Fruit fly (Drosophila melanogaster) whole organism, embryonic: Measurements from ENCODE around the gene CG17572.

Experiments used
- Blimp-1 ChIP-seq: fragments of 200-800 bp; sonication (Bioruptor generic); optimal IDR thresholded peaks from 3 replicates; lab custom pipeline; 2018; ENCODE audit warnings: missing biosample characterization, missing genetic modification characterization, mild to moderate bottlenecking, moderate library complexity, missing genetic modification reagents
- CG10147 ChIP-seq: fragments of 200-800 bp; sonication (Bioruptor generic); optimal IDR thresholded peaks from 2 replicates; lab custom pipeline; 2019; ENCODE audit warnings: missing biosample characterization, mild to moderate bottlenecking, missing genetic modification characterization, moderate library complexity
- CG10462 ChIP-seq: fragments of 200-800 bp; sonication (Bioruptor generic); optimal IDR thresholded peaks from 2 replicates; lab custom pipeline; 2016; ENCODE audit warnings: missing biosample characterization, missing genetic modification characterization
- CG10979 ChIP-seq: fragments of 200-800 bp; sonication (Bioruptor generic); optimal IDR thresholded peaks from 2 replicates; lab custom pipeline; 2018; ENCODE audit warnings: missing biosample characterization, mild to moderate bottlenecking, missing genetic modification characterization, moderate library complexity
- CG11085 ChIP-seq: fragments of 200-800 bp; sonication (Bioruptor generic); IDR thresholded peaks from 2 replicates; pipeline ENCODE4 v1.3.6; 2022; ENCODE audit warnings: missing biosample characterization, missing genetic modification characterization
- CG12391 ChIP-seq: fragments of 200-800 bp; sonication (Bioruptor generic); optimal IDR thresholded peaks from 3 replicates; lab custom pipeline; 2018; ENCODE audit warnings: missing biosample characterization, mild to moderate bottlenecking, missing genetic modification characterization, moderate library complexity
- CG14860 ChIP-seq: fragments of 200-800 bp; sonication (Bioruptor generic); IDR thresholded peaks from 3 replicates; pipeline ENCODE4 v1.3.6; 2022; ENCODE audit warnings: missing biosample characterization, missing genetic modification characterization; ENCODE audit not compliant: partially characterized antibody
- CG15011 ChIP-seq: fragments of 200-800 bp; sonication (Bioruptor generic); optimal IDR thresholded peaks from 3 replicates; lab custom pipeline; 2018; ENCODE audit warnings: missing biosample characterization, mild to moderate bottlenecking, missing genetic modification characterization
- CG1832 ChIP-seq: fragments of 200-800 bp; sonication (Bioruptor generic); optimal IDR thresholded peaks from 2 replicates; lab custom pipeline; 2017; ENCODE audit warnings: missing biosample characterization, mild to moderate bottlenecking, missing genetic modification characterization, inconsistent platforms
- CG31388 ChIP-seq: fragments of 200-800 bp; sonication (Bioruptor generic); optimal IDR thresholded peaks from 2 replicates; lab custom pipeline; 2016; ENCODE audit warnings: missing biosample characterization, missing genetic modification characterization
- CG31441 ChIP-seq: fragments of 200-800 bp; sonication (Bioruptor generic); IDR thresholded peaks from 2 replicates; pipeline ENCODE4 v1.3.6; 2022; ENCODE audit warnings: missing biosample characterization, missing genetic modification characterization
- CG32772 ChIP-seq: fragments of 200-800 bp; sonication (Bioruptor generic); IDR thresholded peaks from 2 replicates; pipeline ENCODE4 v1.3.6; 2022; ENCODE audit warnings: missing biosample characterization, missing genetic modification characterization
- CG3281 ChIP-seq: fragments of 200-800 bp; sonication (Bioruptor generic); optimal IDR thresholded peaks from 3 replicates; lab custom pipeline; 2017; ENCODE audit warnings: missing biosample characterization, mild to moderate bottlenecking, missing genetic modification characterization
- CG33557 ChIP-seq: fragments of 200-800 bp; sonication (Bioruptor generic); optimal IDR thresholded peaks from 2 replicates; lab custom pipeline; 2019; ENCODE audit warnings: missing biosample characterization, mild to moderate bottlenecking, missing genetic modification characterization, moderate library complexity
- CG4282 ChIP-seq: fragments of 200-800 bp; sonication (Bioruptor generic); optimal IDR thresholded peaks from 2 replicates; lab custom pipeline; 2016; ENCODE audit warnings: missing biosample characterization, missing genetic modification characterization
- CG43689 ChIP-seq: fragments of 200-800 bp; sonication (Bioruptor generic); IDR thresholded peaks from 2 replicates; pipeline ENCODE4 v1.3.6; 2022; ENCODE audit warnings: missing biosample characterization, missing genetic modification characterization
- CG6272 ChIP-seq: fragments of 200-800 bp; sonication (Bioruptor generic); IDR thresholded peaks from 2 replicates; pipeline ENCODE4 v1.3.6; 2022; ENCODE audit warnings: missing biosample characterization, missing genetic modification characterization
- CG8944 ChIP-seq: fragments of 200-800 bp; sonication (Bioruptor generic); optimal IDR thresholded peaks from 3 replicates; lab custom pipeline; 2016; ENCODE audit warnings: missing biosample characterization, missing genetic modification characterization
- CG9215 ChIP-seq: fragments of 200-800 bp; sonication (Bioruptor generic); IDR thresholded peaks from 2 replicates; pipeline ENCODE4 v1.3.6; 2022; ENCODE audit warnings: missing biosample characterization, missing genetic modification characterization
- CG9727 ChIP-seq: fragments of 200-800 bp; sonication (Bioruptor generic); optimal IDR thresholded peaks from 3 replicates; lab custom pipeline; 2017; ENCODE audit warnings: missing biosample characterization, mild to moderate bottlenecking, missing genetic modification characterization
- Dp ChIP-seq: fragments of 200-800 bp; sonication (Bioruptor generic); optimal IDR thresholded peaks from 2 replicates; lab custom pipeline; 2018; ENCODE audit warnings: missing biosample characterization, mild to moderate bottlenecking, missing genetic modification characterization, moderate library complexity
- Eip74EF ChIP-seq, 2 experiments: fragments of 200-800 bp in 1 of 2; fragments of >200 bp in 1 of 2; sonication (Bioruptor generic) in 1 of 2; optimal IDR thresholded peaks; 2 replicates each; lab custom pipeline; 2017 to 2019; ENCODE audit warnings: missing biosample characterization in 2 of 2, missing genetic modification characterization in 2 of 2, mild to moderate bottlenecking in 1 of 2, moderate library complexity in 1 of 2
- Elba2 ChIP-seq: fragments of 200-800 bp; sonication (Bioruptor generic); optimal IDR thresholded peaks from 3 replicates; lab custom pipeline; 2016; ENCODE audit warnings: missing biosample characterization, missing genetic modification characterization
- GATAe ChIP-seq: fragments of 200-800 bp; sonication (Bioruptor generic); conservative IDR thresholded peaks from 2 replicates; pipeline ENCODE4 v1.3.6; 2022; ENCODE audit warnings: missing biosample characterization, missing genetic modification characterization
- H2.0 ChIP-seq: fragments of 200-800 bp; sonication (Bioruptor generic); IDR thresholded peaks from 2 replicates; pipeline ENCODE4 v1.3.6; 2022; ENCODE audit warnings: missing biosample characterization, missing genetic modification characterization
- HLH3B ChIP-seq: fragments of 200-800 bp; sonication (Bioruptor generic); IDR thresholded peaks from 2 replicates; pipeline ENCODE4 v1.3.6; 2022; ENCODE audit warnings: missing biosample characterization, missing genetic modification characterization
- Hr51 ChIP-seq, 2 experiments: fragments of 200-800 bp; sonication (Bioruptor generic); optimal IDR thresholded peaks; 2 replicates in 1 of 2; 3 replicates in 1 of 2; lab custom pipeline; 2016 to 2018; ENCODE audit warnings: missing biosample characterization in 2 of 2, missing genetic modification characterization in 2 of 2, mild to moderate bottlenecking in 1 of 2, moderate library complexity in 1 of 2
- Lpt ChIP-seq: fragments of >200 bp; optimal IDR thresholded peaks from 2 replicates; lab custom pipeline; 2018; ENCODE audit warnings: missing biosample characterization, missing genetic modification characterization
- Med ChIP-seq: fragments of 200-800 bp; sonication (Bioruptor generic); peaks from one replicate; lab custom pipeline; 2016; ENCODE audit warnings: missing biosample characterization, missing genetic modification characterization, mild to moderate bottlenecking, inconsistent platforms, moderate library complexity
- NC2β ChIP-seq: fragments of 200-800 bp; sonication (Bioruptor generic); optimal IDR thresholded peaks from 2 replicates; lab custom pipeline; 2016; ENCODE audit warnings: missing biosample characterization, missing genetic modification characterization
- Nf-YC ChIP-seq: fragments of 200-800 bp; optimal IDR thresholded peaks from 3 replicates; lab custom pipeline; 2019; ENCODE audit warnings: missing biosample characterization, mild to moderate bottlenecking, missing genetic modification characterization, moderate library complexity
- Poxn ChIP-seq: fragments of 200-800 bp; sonication (Bioruptor generic); IDR thresholded peaks from 2 replicates; pipeline ENCODE4 v1.3.6; 2022; ENCODE audit warnings: missing biosample characterization, missing genetic modification characterization
- Sin3A ChIP-seq: fragments of >200 bp; optimal IDR thresholded peaks from 2 replicates; lab custom pipeline; 2018
- abd-A ChIP-seq: fragments of 200-800 bp; sonication (Bioruptor generic); optimal IDR thresholded peaks from 3 replicates; lab custom pipeline; 2019; ENCODE audit warnings: missing biosample characterization, mild to moderate bottlenecking, missing genetic modification characterization, moderate library complexity
- amos ChIP-seq: fragments of 200-800 bp; sonication (Bioruptor generic); IDR thresholded peaks from 2 replicates; pipeline ENCODE4 v1.3.6; 2022; ENCODE audit warnings: missing biosample characterization, missing genetic modification characterization; ENCODE audit not compliant: partially characterized antibody
- bab2 ChIP-seq: fragments of 200-800 bp; sonication (Bioruptor generic); optimal IDR thresholded peaks from 2 replicates; lab custom pipeline; 2016; ENCODE audit warnings: missing biosample characterization, missing genetic modification characterization
- cad ChIP-seq: fragments of >200 bp; optimal IDR thresholded peaks from 2 replicates; lab custom pipeline; 2017; ENCODE audit warnings: missing biosample characterization, missing genetic modification characterization
- eyg ChIP-seq: fragments of 200-800 bp; sonication (Bioruptor generic); optimal IDR thresholded peaks from 3 replicates; lab custom pipeline; 2016; ENCODE audit warnings: missing biosample characterization, missing genetic modification characterization
- gcm2 ChIP-seq: fragments of 200-800 bp; sonication (Bioruptor generic); optimal IDR thresholded peaks from 2 replicates; lab custom pipeline; 2016; ENCODE audit warnings: missing biosample characterization, missing genetic modification characterization
- gsb ChIP-seq: fragments of 200-800 bp; sonication (Bioruptor generic); IDR thresholded peaks from 2 replicates; pipeline ENCODE4 v1.3.6; 2022; ENCODE audit warnings: missing biosample characterization, missing genetic modification characterization
- gsb-n ChIP-seq: fragments of 200-800 bp; sonication (Bioruptor generic); optimal IDR thresholded peaks from 3 replicates; lab custom pipeline; 2018; ENCODE audit warnings: missing biosample characterization, mild to moderate bottlenecking, missing genetic modification characterization
- lab ChIP-seq: fragments of 200-800 bp; sonication (Bioruptor generic); optimal IDR thresholded peaks from 3 replicates; lab custom pipeline; 2017; ENCODE audit warnings: missing biosample characterization, missing genetic modification characterization, mild to moderate bottlenecking, moderate library complexity, missing genetic modification reagents
- lola ChIP-seq, 3 experiments: fragments of >200 bp in 2 of 3; fragments of 200-800 bp in 1 of 3; sonication (Bioruptor generic) in 1 of 3; optimal IDR thresholded peaks; 2 replicates each; lab custom pipeline; 2017 to 2019; ENCODE audit warnings: missing biosample characterization in 3 of 3, missing genetic modification characterization in 3 of 3, mild to moderate bottlenecking in 1 of 3, moderate library complexity in 1 of 3
- odd ChIP-seq: fragments of 200-800 bp; sonication (Bioruptor generic); optimal IDR thresholded peaks from 2 replicates; lab custom pipeline; 2017; ENCODE audit warnings: missing biosample characterization, mild to moderate bottlenecking, missing genetic modification characterization
- pho ChIP-seq: fragments of 200-800 bp; sonication (Bioruptor generic); optimal IDR thresholded peaks from 2 replicates; lab custom pipeline; 2016; ENCODE audit warnings: missing biosample characterization, missing genetic modification characterization
- rib ChIP-seq: fragments of 200-800 bp; sonication (Bioruptor generic); IDR thresholded peaks from 2 replicates; pipeline ENCODE4 v1.3.6; 2022; ENCODE audit warnings: missing biosample characterization, missing genetic modification characterization
- scrt ChIP-seq: fragments of 200-800 bp; sonication (Bioruptor generic); optimal IDR thresholded peaks from 2 replicates; lab custom pipeline; 2018; ENCODE audit warnings: missing biosample characterization, mild to moderate bottlenecking, missing genetic modification characterization, moderate library complexity
- sens ChIP-seq: fragments of 200-800 bp; sonication (Bioruptor generic); peaks from one replicate; lab custom pipeline; 2016; ENCODE audit warnings: missing biosample characterization, missing genetic modification characterization
- sens-2 ChIP-seq: fragments of 200-800 bp; sonication (Bioruptor generic); IDR thresholded peaks from 2 replicates; pipeline ENCODE4 v1.3.6; 2022; ENCODE audit warnings: missing biosample characterization, missing genetic modification characterization

The CG17572 gene

dm6 chr2L:19023972-19024743 is 49.8 kb downstream of the CG17572 start (continued):
- no peak for TF ChIP-seq cad (GFP tag; lab: Kevin White, UChicago)
- peak in 1 of 2 experiments; percentile 86 for TF ChIP-seq Hr51 (GFP tag; optimal IDR thresholded peaks at IDR 0.05; lab: Kevin White, UChicago)
- peak; percentile 70 for TF ChIP-seq scrt
- peak; percentile 60 for TF ChIP-seq Blimp-1
- TF ChIP-seq CG9215 (GFP tag; lab: Robert Waterston, UW): peak; percentile 46; the same call in 1 of the 2 replicates
- no peak for TF ChIP-seq eyg (GFP tag; lab: Kevin White, UChicago)
- no peak for TF ChIP-seq CG14860 (GFP tag; lab: Robert Waterston, UW)
- TF ChIP-seq Dp (GFP tag; lab: Kevin White, UChicago): no peak
- TF ChIP-seq CG11085: no peak
- TF ChIP-seq GATAe (GFP tag; lab: Robert Waterston, UW): no peak
- no peak for TF ChIP-seq amos (GFP tag; lab: Robert Waterston, UW)
- peak; percentile 69 for TF ChIP-seq CG10979 (tag; lab: Kevin White, UChicago)
- peak; percentile 50; the same call in 1 of the 2 replicates for TF ChIP-seq CG32772 (GFP tag; lab: Robert Waterston, UW)
- TF ChIP-seq gsb: no peak
- no peak for TF ChIP-seq CG43689
- peak; percentile 83 for TF ChIP-seq CG3281 (GFP tag; lab: Kevin White, UChicago)
- TF ChIP-seq CG4282: no peak
- peak; percentile 67 for TF ChIP-seq Med
- peak; percentile 66 for TF ChIP-seq Nf-YC (tag; lab: Kevin White, UChicago)
- TF ChIP-seq HLH3B (GFP tag; lab: Robert Waterston, UW): 0 out of 2 replicates have a peak, but pooled peaks have one; percentile 46
- peak; percentile 70 for TF ChIP-seq CG9727 (GFP tag; lab: Kevin White, UChicago)
- no peak for TF ChIP-seq CG6272 (GFP tag; lab: Robert Waterston, UW)
- no peak for TF ChIP-seq rib
- TF ChIP-seq CG10147 (GFP tag; lab: Kevin White, UChicago): peak; percentile 76
- no peak for TF ChIP-seq Elba2 (GFP tag; lab: Kevin White, UChicago)
- TF ChIP-seq lab (GFP tag; lab: Kevin White, UChicago): peak; percentile 86
- TF ChIP-seq Poxn (GFP tag; lab: Robert Waterston, UW): no peak
- peak; percentile 29; the same call in 1 of the 2 replicates for TF ChIP-seq H2.0 (GFP tag; lab: Robert Waterston, UW)
- TF ChIP-seq sens (GFP tag; lab: Kevin White, UChicago): peak; percentile 88
- TF ChIP-seq Sin3A: no peak
- TF ChIP-seq CG33557 (GFP tag; lab: Kevin White, UChicago): no peak
- TF ChIP-seq NC2β (GFP tag; lab: Kevin White, UChicago): no peak
- TF ChIP-seq CG8944 (GFP tag; lab: Kevin White, UChicago): no peak
- TF ChIP-seq gcm2 (GFP tag; lab: Kevin White, UChicago): no peak
- TF ChIP-seq abd-A (tag; lab: Kevin White, UChicago): peak; percentile 90
- TF ChIP-seq odd: peak; percentile 58
- TF ChIP-seq lola (GFP tag; optimal IDR thresholded peaks at IDR 0.05; lab: Kevin White, UChicago): peak in 1 of 3 experiments; percentile 33
- no peak for TF ChIP-seq Lpt
- TF ChIP-seq bab2 (GFP tag; lab: Kevin White, UChicago): peak; percentile 5
- TF ChIP-seq gsb-n: no peak
- TF ChIP-seq CG31388 (GFP tag; lab: Kevin White, UChicago): no peak
- TF ChIP-seq sens-2 (GFP tag; lab: Robert Waterston, UW): no peak
- TF ChIP-seq pho: peak; percentile 13
- TF ChIP-seq CG15011: peak; percentile 48
- peak; percentile 72 for TF ChIP-seq CG12391
- TF ChIP-seq Eip74EF (GFP tag; optimal IDR thresholded peaks at IDR 0.05; lab: Kevin White, UChicago): peak in 1 of 2 experiments; percentile 66
- no peak for TF ChIP-seq CG1832
- TF ChIP-seq CG10462 (GFP tag; lab: Kevin White, UChicago): no peak
- peak; percentile 74 for TF ChIP-seq CG31441 (GFP tag; lab: Robert Waterston, UW)
